Fruit fly (Drosophila melanogaster) S2 (cell line): Measurements from ENCODE around the gene CG3339.

Source experiments
- CG8478 ChIP-seq: fragments of >200 bp; optimal IDR thresholded peaks from 2 replicates; lab custom pipeline; 2018
- CTCF ChIP-seq, 2 experiments: fragments of >200 bp; optimal IDR thresholded peaks; 2 replicates each; lab custom pipeline; 2018

- TF ChIP-seq CG8478 (lab: Kevin White, UChicago) (no peak), CTCF (optimal IDR thresholded peaks at IDR 0.05; lab: Kevin White, UChicago) (no peak)
Observed at dm6 chr3R:27282286-27282685, 39.8 kb downstream of the CG3339 start, which contains the start of gene mrt.
